Worm (Caenorhabditis elegans): ENCODE measurements around the gene F48G7.8.

DNA sequence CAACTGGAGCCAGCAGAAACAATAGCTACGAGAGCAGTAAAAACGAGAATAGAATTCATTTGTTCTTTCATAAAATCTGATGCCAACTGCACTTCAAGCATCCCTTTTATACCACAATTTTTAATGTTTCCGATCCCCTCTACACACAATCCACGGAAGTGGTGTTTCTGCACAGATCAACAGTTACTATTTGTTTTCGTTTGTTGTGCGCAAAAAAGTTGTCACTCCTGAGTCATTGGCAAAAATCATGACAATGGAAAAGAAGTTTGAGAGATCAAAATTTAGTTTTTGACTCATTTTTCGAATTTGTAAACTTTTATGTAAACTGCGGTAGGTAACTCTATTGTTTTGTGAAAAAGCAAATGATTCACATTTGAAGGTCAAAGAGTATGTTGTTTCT is 23.4 kb downstream of the F48G7.8 start, which contains the start of gene srlf-37:
- TF ChIP-seq unc-39 (tag; optimal IDR thresholded peaks at IDR 0.05) (no peak), nhr-77 (tag; optimal IDR thresholded peaks at IDR 0.05) (no peak), ZK546.5 (tag; optimal IDR thresholded peaks at IDR 0.05) (no peak), nhr-237 (tag; optimal IDR thresholded peaks at IDR 0.05) (no peak), unc-62 (GFP tag; optimal IDR thresholded peaks at IDR 0.05) (no peak), mdl-1 (tag; optimal IDR thresholded peaks at IDR 0.05) (no peak), lin-39 (tag; optimal IDR thresholded peaks at IDR 0.05) (no peak), ama-1 (optimal IDR thresholded peaks at IDR 0.05) (no peak), nhr-11 (tag; optimal IDR thresholded peaks at IDR 0.05) (no peak)

Measured in whole organism, L2 larva.